Fruit fly (Drosophila melanogaster) Kc167 (cell line): ENCODE measurements around the gene CG43895.

Source experiments
- Myc ChIP-seq: fragments of >200 bp; optimal IDR thresholded peaks from 2 replicates; lab custom pipeline; 2017; ENCODE audit warnings: missing external identifiers
- Sin3A ChIP-seq: fragments of >200 bp; optimal IDR thresholded peaks from 2 replicates; lab custom pipeline; 2018; ENCODE audit warnings: missing external identifiers
- h ChIP-seq: fragments of >200 bp; optimal IDR thresholded peaks from 3 replicates; lab custom pipeline; 2018; ENCODE audit warnings: missing external identifiers
- insv ChIP-seq: fragments of >200 bp; optimal IDR thresholded peaks from 3 replicates; lab custom pipeline; 2018; ENCODE audit warnings: missing external identifiers
- psq ChIP-seq: fragments of >200 bp; optimal IDR thresholded peaks from 2 replicates; lab custom pipeline; 2017; ENCODE audit warnings: missing external identifiers
- ttk ChIP-seq: sonication (Bioruptor generic); optimal IDR thresholded peaks from 2 replicates; lab custom pipeline; 2017; ENCODE audit warnings: missing external identifiers

DNA sequence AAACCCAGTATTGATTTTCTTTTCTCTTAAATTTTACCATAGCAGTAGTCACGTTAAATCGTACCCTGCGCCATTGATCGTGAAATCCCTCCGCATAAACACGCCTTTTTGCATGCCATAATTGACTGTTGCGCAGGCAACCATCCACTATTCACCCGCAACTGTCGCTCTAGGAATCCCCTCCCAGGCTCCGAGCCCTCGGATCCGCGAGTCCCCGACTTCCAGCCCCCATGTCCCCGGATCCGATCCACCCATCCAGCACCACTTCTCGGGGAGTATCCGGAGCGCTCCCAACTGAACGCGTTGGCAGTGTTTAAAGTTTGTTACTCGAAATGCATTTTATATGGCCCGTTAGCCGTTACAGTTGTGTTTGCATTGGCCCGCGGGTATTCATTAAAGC is 34.8 kb upstream of the CG43895 start:
- TF ChIP-seq insv (lab: Kevin White, UChicago), result no peak
- TF ChIP-seq h (lab: Kevin White, UChicago), result no peak
- no peak for TF ChIP-seq psq (lab: Kevin White, UChicago)
- TF ChIP-seq ttk (lab: Kevin White, UChicago), result no peak
- TF ChIP-seq Myc (lab: Kevin White, UChicago), result no peak
- TF ChIP-seq Sin3A (lab: Kevin White, UChicago), result no peak
